Worm (Caenorhabditis elegans) whole organism, L1 larva: ENCODE measurements around the gene srt-37.
"Not testable (repeated sequence)": the region's sequence is repeated elsewhere in the genome, so short reads cannot be mapped to it uniquely, and the experiment has no call there.

Source experiments
- ceh-82 ChIP-seq, 3 experiments: fragments of 150-350 bp in 1 of 3; sonication (generic microtip) in 2 of 3; optimal IDR thresholded peaks; 2 replicates each; lab custom pipeline; 2014 to 2017; ENCODE audit warnings: missing biosample characterization in 3 of 3, missing genetic modification characterization in 3 of 3
- fkh-10 ChIP-seq: sonication (generic microtip); optimal IDR thresholded peaks from 2 replicates; lab custom pipeline; 2017; ENCODE audit warnings: missing biosample characterization, missing genetic modification reagents, missing genetic modification characterization
- sup-37 ChIP-seq: fragments of 200-800 bp; sonication (Bioruptor generic); optimal IDR thresholded peaks from 2 replicates; lab custom pipeline; 2018; ENCODE audit warnings: mild to moderate bottlenecking, missing genetic modification characterization, missing compliant biosample characterization

ce11 chrV:4268213-4268612, 13.4 kb downstream of the srt-37 start, which contains the start of gene srt-36:
- TF ChIP-seq sup-37 (GFP tag; lab: Kevin White, UChicago); fkh-10 (GFP tag; lab: Kevin White, UChicago); ceh-82 (tag; optimal IDR thresholded peaks at IDR 0.05; lab: Kevin White, UChicago): not testable (repeated sequence)
